Worm (Caenorhabditis elegans) whole organism, young adult: ENCODE results near the gene cgt-1.
A peak's percentile ranks its signal among the peaks of the same experiment; 100 is the strongest.

ENCODE experiments used
- C06A6.2 ChIP-seq: fragments of 200-800 bp; sonication (Bioruptor generic); conservative IDR thresholded peaks from 2 replicates; pipeline ENCODE4 v1.3.6; 2022; ENCODE audit warnings: missing genetic modification characterization, missing compliant biosample characterization
- F23B12.7 ChIP-seq: sonication (generic microtip); optimal IDR thresholded peaks from 2 replicates; lab custom pipeline; 2017; ENCODE audit warnings: missing genetic modification characterization, mild to moderate bottlenecking, missing compliant biosample characterization, antibody characterized with exemption, moderate library complexity; ENCODE audit not compliant: insufficient read depth
- F37B4.10 ChIP-seq: fragments of 200-800 bp; sonication (Bioruptor generic); IDR thresholded peaks from 2 replicates; pipeline ENCODE4 v1.3.6; 2022; ENCODE audit warnings: missing genetic modification characterization, missing compliant biosample characterization
- F55B11.4 ChIP-seq: sonication (generic microtip); optimal IDR thresholded peaks from 2 replicates; lab custom pipeline; 2016; ENCODE audit warnings: missing compliant biosample characterization, missing genetic modification characterization, borderline replicate concordance; ENCODE audit not compliant: insufficient read depth
- T26A5.8 ChIP-seq: sonication (generic microtip); optimal IDR thresholded peaks from 2 replicates; lab custom pipeline; 2016; ENCODE audit warnings: missing genetic modification characterization, missing compliant biosample characterization
- Y79H2A.3 ChIP-seq: fragments of 200-800 bp; sonication (Bioruptor generic); conservative IDR thresholded peaks from 2 replicates; pipeline ENCODE4 v1.3.6; 2022; ENCODE audit warnings: missing genetic modification reagents, missing genetic modification characterization, missing compliant biosample characterization
- Y95B8A.8 ChIP-seq: fragments of 200-800 bp; sonication (Bioruptor generic); IDR thresholded peaks from 2 replicates; pipeline ENCODE4 v1.3.6; 2022; ENCODE audit warnings: missing genetic modification reagents, missing genetic modification characterization, missing compliant biosample characterization
- atf-7 ChIP-seq: sonication (generic microtip); optimal IDR thresholded peaks from 2 replicates; lab custom pipeline; 2017; ENCODE audit warnings: mild to moderate bottlenecking, missing genetic modification characterization, missing compliant biosample characterization
- attf-5 ChIP-seq: fragments of 200-800 bp; sonication (Bioruptor generic); optimal IDR thresholded peaks from 2 replicates; lab custom pipeline; 2018; ENCODE audit warnings: mild to moderate bottlenecking, missing genetic modification characterization, missing compliant biosample characterization
- attf-6 ChIP-seq: fragments of 200-800 bp; sonication (Bioruptor generic); IDR thresholded peaks from 2 replicates; pipeline ENCODE4 v1.3.6; 2022; ENCODE audit warnings: missing genetic modification reagents, missing genetic modification characterization, missing compliant biosample characterization
- bed-2 ChIP-seq: fragments of 200-800 bp; sonication (Bioruptor generic); IDR thresholded peaks from 2 replicates; pipeline ENCODE4 v1.3.6; 2022; ENCODE audit warnings: missing genetic modification reagents, missing genetic modification characterization, missing compliant biosample characterization
- ccch-3 ChIP-seq: fragments of 200-800 bp; sonication (Bioruptor generic); optimal IDR thresholded peaks from 2 replicates; lab custom pipeline; 2018; ENCODE audit warnings: mild to moderate bottlenecking, missing genetic modification characterization, missing compliant biosample characterization
- cebp-1 ChIP-seq, 2 experiments: fragments of 200-800 bp in 1 of 2; sonication (Bioruptor generic) in 1 of 2; sonication (generic microtip) in 1 of 2; IDR thresholded peaks in 1 of 2; optimal IDR thresholded peaks in 1 of 2; 2 replicates each; pipeline versions ENCODE4 v1.3.6 to Lab custom; 2017 to 2022; ENCODE audit warnings: missing compliant biosample characterization in 2 of 2, missing genetic modification characterization in 2 of 2, mild to moderate bottlenecking in 1 of 2, missing genetic modification reagents in 1 of 2, moderate library complexity in 1 of 2
- ceh-100 ChIP-seq: fragments of 200-800 bp; sonication (Bioruptor generic); IDR thresholded peaks from 2 replicates; pipeline ENCODE4 v1.3.6; 2022; ENCODE audit warnings: missing genetic modification reagents, missing genetic modification characterization, missing compliant biosample characterization
- ceh-27 ChIP-seq: fragments of 200-800 bp; sonication (Bioruptor generic); optimal IDR thresholded peaks from 2 replicates; lab custom pipeline; 2018; ENCODE audit warnings: mild to moderate bottlenecking, missing genetic modification characterization, moderate library complexity, missing compliant biosample characterization
- dox-1 ChIP-seq: fragments of 200-800 bp; sonication (Bioruptor generic); IDR thresholded peaks from 2 replicates; pipeline ENCODE4 v1.3.6; 2022; ENCODE audit warnings: missing genetic modification reagents, missing genetic modification characterization, missing compliant biosample characterization
- dpl-1 ChIP-seq: fragments of 150-350 bp; optimal IDR thresholded peaks from 2 replicates; lab custom pipeline; 2014; ENCODE audit warnings: missing biosample characterization, missing genetic modification reagents, missing genetic modification characterization
- egl-44 ChIP-seq: fragments of 200-800 bp; sonication (Bioruptor generic); IDR thresholded peaks from 2 replicates; pipeline ENCODE4 v1.3.6; 2022; ENCODE audit warnings: missing genetic modification reagents, missing genetic modification characterization, missing compliant biosample characterization
- ets-4 ChIP-seq: fragments of 200-800 bp; sonication (Bioruptor generic); optimal IDR thresholded peaks from 2 replicates; lab custom pipeline; 2018; ENCODE audit warnings: mild to moderate bottlenecking, missing genetic modification characterization, missing compliant biosample characterization
- hlh-26 ChIP-seq: fragments of 200-800 bp; sonication (Bioruptor generic); conservative IDR thresholded peaks from 2 replicates; pipeline ENCODE4 v1.3.6; 2022; ENCODE audit warnings: missing genetic modification reagents, missing genetic modification characterization, missing compliant biosample characterization
- hmg-20 ChIP-seq: fragments of 200-800 bp; sonication (Bioruptor generic); IDR thresholded peaks from 2 replicates; pipeline ENCODE4 v1.3.6; 2022; ENCODE audit warnings: missing genetic modification reagents, missing genetic modification characterization, missing compliant biosample characterization
- hsf-1 ChIP-seq: fragments of 200-800 bp; sonication (Bioruptor generic); IDR thresholded peaks from 2 replicates; pipeline ENCODE4 v1.3.6; 2022; ENCODE audit warnings: missing genetic modification reagents, missing genetic modification characterization, missing compliant biosample characterization
- lag-1 ChIP-seq: fragments of 200-800 bp; sonication (Bioruptor generic); IDR thresholded peaks from 2 replicates; pipeline ENCODE4 v1.3.6; 2022; ENCODE audit warnings: missing genetic modification reagents, missing genetic modification characterization, missing compliant biosample characterization
- let-526 ChIP-seq: fragments of 200-800 bp; sonication (Bioruptor generic); IDR thresholded peaks from 2 replicates; pipeline ENCODE4 v1.3.6; 2022; ENCODE audit warnings: missing genetic modification reagents, missing genetic modification characterization, missing compliant biosample characterization
- lin-35 ChIP-seq, 3 experiments: fragments of 150-350 bp in 2 of 3; sonication (generic microtip) in 1 of 3; optimal IDR thresholded peaks; 2 replicates each; lab custom pipeline; 2014 to 2018; ENCODE audit warnings: missing biosample characterization in 3 of 3, missing genetic modification characterization in 3 of 3, missing genetic modification reagents in 3 of 3
- madf-6 ChIP-seq: fragments of 200-800 bp; sonication (Bioruptor generic); IDR thresholded peaks from 2 replicates; pipeline ENCODE4 v1.3.6; 2022; ENCODE audit warnings: missing genetic modification reagents, missing genetic modification characterization, missing compliant biosample characterization
- madf-8 ChIP-seq: fragments of 200-800 bp; sonication (Bioruptor generic); conservative IDR thresholded peaks from 2 replicates; pipeline ENCODE4 v1.3.6; 2022; ENCODE audit warnings: missing genetic modification reagents, missing genetic modification characterization, missing compliant biosample characterization
- mes-4 ChIP-seq: sonication (generic microtip); optimal IDR thresholded peaks from 2 replicates; lab custom pipeline; 2016; ENCODE audit warnings: missing genotype, missing genetic modification characterization, missing compliant biosample characterization
- nfyb-1 ChIP-seq: fragments of 200-800 bp; sonication (Bioruptor generic); IDR thresholded peaks from 2 replicates; pipeline ENCODE4 v1.3.6; 2022; ENCODE audit warnings: missing genetic modification reagents, missing genetic modification characterization, missing compliant biosample characterization
- nhr-179 ChIP-seq: sonication (generic microtip); optimal IDR thresholded peaks from 2 replicates; lab custom pipeline; 2016; ENCODE audit warnings: mild to moderate bottlenecking, missing genetic modification characterization, missing compliant biosample characterization
- nhr-27 ChIP-seq: fragments of 200-800 bp; sonication (Bioruptor generic); optimal IDR thresholded peaks from 2 replicates; lab custom pipeline; 2018; ENCODE audit warnings: mild to moderate bottlenecking, missing genetic modification characterization, moderate library complexity, missing compliant biosample characterization
- nhr-80 ChIP-seq: sonication (generic microtip); optimal IDR thresholded peaks from 2 replicates; lab custom pipeline; 2016; ENCODE audit warnings: missing genetic modification characterization, missing compliant biosample characterization
- snpc-1.1 ChIP-seq: sonication (generic microtip); optimal IDR thresholded peaks from 2 replicates; lab custom pipeline; 2017; ENCODE audit warnings: missing genetic modification characterization, mild to moderate bottlenecking, missing compliant biosample characterization, antibody characterized with exemption, moderate library complexity, missing genotype, missing genetic modification reagents; ENCODE audit not compliant: insufficient read depth
- somi-1 ChIP-seq: fragments of 200-800 bp; sonication (Bioruptor generic); optimal IDR thresholded peaks from 2 replicates; lab custom pipeline; 2018; ENCODE audit warnings: mild to moderate bottlenecking, missing genetic modification characterization, missing compliant biosample characterization
- unc-130 ChIP-seq: sonication (generic microtip); optimal IDR thresholded peaks from 2 replicates; lab custom pipeline; 2016; ENCODE audit warnings: missing genetic modification reagents, missing genetic modification characterization, missing compliant biosample characterization
- ztf-18 ChIP-seq: sonication (generic microtip); optimal IDR thresholded peaks from 2 replicates; lab custom pipeline; 2016; ENCODE audit warnings: missing genotype, mild to moderate bottlenecking, missing genetic modification characterization, missing compliant biosample characterization
- ztf-22 ChIP-seq: fragments of 200-800 bp; sonication (Bioruptor generic); optimal IDR thresholded peaks from 2 replicates; lab custom pipeline; 2018; ENCODE audit warnings: mild to moderate bottlenecking, missing genetic modification characterization, moderate library complexity, missing compliant biosample characterization
- ztf-28 ChIP-seq: fragments of 200-800 bp; sonication (Bioruptor generic); IDR thresholded peaks from 2 replicates; pipeline ENCODE4 v1.3.6; 2022; ENCODE audit warnings: missing genetic modification reagents, missing genetic modification characterization, missing compliant biosample characterization

The cgt-1 gene

ce11 chrV:15887708-15888295 is 849 bp downstream of the cgt-1 start:
- TF ChIP-seq cebp-1 (GFP tag; IDR thresholded peaks at IDR 0.05; lab: Robert Waterston, UW) (no peak), cebp-1 (tag; optimal IDR thresholded peaks at IDR 0.05; lab: Kevin White, UChicago) (peak; percentile 21), nfyb-1 (GFP tag; lab: Robert Waterston, UW) (peak; percentile 55; the same call in 1 of the 2 replicates), F55B11.4 (tag; lab: Kevin White, UChicago) (no peak), egl-44 (GFP tag; lab: Robert Waterston, UW) (0 out of 2 replicates have a peak, but pooled peaks have one; percentile 23), ceh-100 (GFP tag; lab: Robert Waterston, UW) (no peak), lag-1 (GFP tag; lab: Robert Waterston, UW) (no peak), ztf-22 (GFP tag; lab: Kevin White, UChicago) (peak; percentile 26), let-526 (no peak), hlh-26 (GFP tag; lab: Robert Waterston, UW) (no peak), dox-1 (GFP tag; lab: Robert Waterston, UW) (peak; percentile 32; the same call in 1 of the 2 replicates), ztf-18 (tag; lab: Kevin White, UChicago) (no peak), nhr-80 (tag; lab: Kevin White, UChicago) (peak; percentile 72)
- TF ChIP-seq, all 124 proteins: peak for 6

ce11 chrV:15885967-15886366 is 2.7 kb downstream of the cgt-1 start, which contains the start of gene T06C12.9:
TSS of gene T06C12.9 (minus strand) at chrV:15886067.
- TF ChIP-seq madf-8 (GFP tag; lab: Robert Waterston, UW) (no peak), somi-1 (no peak), nhr-27 (tag; lab: Kevin White, UChicago) (no peak), nhr-179 (tag; lab: Kevin White, UChicago) (no peak), madf-6 (GFP tag; lab: Robert Waterston, UW) (no peak), hmg-20 (GFP tag; lab: Robert Waterston, UW) (no peak), bed-2 (no peak), ztf-28 (no peak), Y95B8A.8 (GFP tag; lab: Robert Waterston, UW) (no peak), C06A6.2 (GFP tag; lab: Robert Waterston, UW) (no peak), ccch-3 (GFP tag; lab: Kevin White, UChicago) (no peak), mes-4 (tag; lab: Kevin White, UChicago) (no peak)

ce11 chrV:15884698-15885097 is 4.0 kb downstream of the cgt-1 start, which contains the start of gene oac-42:
TSS of gene oac-42 (minus strand) at chrV:15884798.
- TF ChIP-seq ets-4, result no peak
- no peak for TF ChIP-seq attf-6 (GFP tag; lab: Robert Waterston, UW)
- TF ChIP-seq cebp-1 (GFP tag; IDR thresholded peaks at IDR 0.05; lab: Robert Waterston, UW), result no peak
- TF ChIP-seq cebp-1 (tag; optimal IDR thresholded peaks at IDR 0.05; lab: Kevin White, UChicago), result no peak
- no peak for TF ChIP-seq lag-1 (GFP tag; lab: Robert Waterston, UW)
- TF ChIP-seq F23B12.7 (tag; lab: Kevin White, UChicago), result no peak
- TF ChIP-seq F37B4.10 (GFP tag; lab: Robert Waterston, UW), result no peak
- no peak for TF ChIP-seq Y79H2A.3 (GFP tag; lab: Robert Waterston, UW)
- TF ChIP-seq unc-130 (GFP tag; lab: Kevin White, UChicago), result no peak
- TF ChIP-seq lin-35 (GFP tag; optimal IDR thresholded peaks at IDR 0.05; lab: Kevin White, UChicago), result no peak
- TF ChIP-seq atf-7 (tag; lab: Kevin White, UChicago), result no peak
- no peak for TF ChIP-seq bed-2
- no peak for TF ChIP-seq nhr-80 (tag; lab: Kevin White, UChicago)
- TF ChIP-seq attf-5 (GFP tag; lab: Kevin White, UChicago), result no peak
- TF ChIP-seq T26A5.8 (tag; lab: Kevin White, UChicago), result no peak
- TF ChIP-seq ceh-27 (GFP tag; lab: Kevin White, UChicago), result no peak
- no peak for TF ChIP-seq dpl-1 (GFP tag; lab: Kevin White, UChicago)
- TF ChIP-seq hsf-1 (GFP tag; lab: Robert Waterston, UW), result no peak
- TF ChIP-seq snpc-1.1 (tag; lab: Kevin White, UChicago), result no peak
